Fruit fly (Drosophila melanogaster) whole organism, embryonic: ENCODE measurements around the gene axo.

Experiments used
- C15 ChIP-seq: fragments of 200-800 bp; sonication (Bioruptor generic); IDR thresholded peaks from 3 replicates; pipeline ENCODE4 v1.3.6; 2022; ENCODE audit warnings: missing biosample characterization, missing genetic modification characterization
- CG10274 ChIP-seq: fragments of 200-800 bp; sonication (Bioruptor generic); optimal IDR thresholded peaks from 3 replicates; lab custom pipeline; 2017; ENCODE audit warnings: missing biosample characterization, mild to moderate bottlenecking, missing genetic modification characterization
- CG12071 ChIP-seq: fragments of 200-800 bp; sonication (Bioruptor generic); optimal IDR thresholded peaks from 3 replicates; lab custom pipeline; 2018; ENCODE audit warnings: missing biosample characterization, mild to moderate bottlenecking, missing genetic modification characterization
- CG14050 ChIP-seq: fragments of 200-800 bp; sonication (Bioruptor generic); IDR thresholded peaks from 3 replicates; pipeline ENCODE4 v1.3.6; 2022; ENCODE audit warnings: missing biosample characterization, missing genetic modification characterization
- CG15269 ChIP-seq: fragments of 200-800 bp; sonication (Bioruptor generic); optimal IDR thresholded peaks from 2 replicates; lab custom pipeline; 2018; ENCODE audit warnings: missing biosample characterization, mild to moderate bottlenecking, missing genetic modification characterization, moderate library complexity
- CG16779 ChIP-seq: fragments of 200-800 bp; sonication (Bioruptor generic); IDR thresholded peaks from 2 replicates; pipeline ENCODE4 v1.3.6; 2022; ENCODE audit warnings: missing biosample characterization, missing genetic modification characterization
- CG18011 ChIP-seq: fragments of 200-800 bp; sonication (Bioruptor generic); optimal IDR thresholded peaks from 2 replicates; lab custom pipeline; 2017; ENCODE audit warnings: missing biosample characterization, missing genetic modification characterization, mild to moderate bottlenecking, moderate library complexity, missing genotype
- CG2120 ChIP-seq: fragments of 200-800 bp; sonication (Bioruptor generic); optimal IDR thresholded peaks from 3 replicates; lab custom pipeline; 2016; ENCODE audit warnings: missing biosample characterization, missing genetic modification characterization
- CG2712 ChIP-seq: fragments of 200-800 bp; optimal IDR thresholded peaks from 3 replicates; lab custom pipeline; 2019; ENCODE audit warnings: missing biosample characterization, mild to moderate bottlenecking, missing genetic modification characterization, moderate library complexity
- CG31441 ChIP-seq: fragments of 200-800 bp; sonication (Bioruptor generic); IDR thresholded peaks from 2 replicates; pipeline ENCODE4 v1.3.6; 2022; ENCODE audit warnings: missing biosample characterization, missing genetic modification characterization
- CG32532 ChIP-seq: fragments of 200-800 bp; sonication (Bioruptor generic); IDR thresholded peaks from 2 replicates; pipeline ENCODE4 v1.3.6; 2022; ENCODE audit warnings: missing biosample characterization, missing genetic modification characterization
- CG4404 ChIP-seq: fragments of 200-800 bp; sonication (Bioruptor generic); IDR thresholded peaks from 2 replicates; pipeline ENCODE4 v1.3.6; 2022; ENCODE audit warnings: missing biosample characterization, missing genetic modification characterization
- CG6175 ChIP-seq: fragments of 200-800 bp; sonication (Bioruptor generic); IDR thresholded peaks from 3 replicates; pipeline ENCODE4 v1.3.6; 2022; ENCODE audit warnings: missing biosample characterization, missing genetic modification characterization
- CG7839 ChIP-seq: fragments of 200-800 bp; sonication (Bioruptor generic); optimal IDR thresholded peaks from 3 replicates; lab custom pipeline; 2018; ENCODE audit warnings: missing biosample characterization, mild to moderate bottlenecking, missing genetic modification characterization, moderate library complexity
- CG7987 ChIP-seq: fragments of 200-800 bp; sonication (Bioruptor generic); optimal IDR thresholded peaks from 2 replicates; lab custom pipeline; 2018; ENCODE audit warnings: missing biosample characterization, mild to moderate bottlenecking, missing genetic modification characterization, moderate library complexity
- CG8388 ChIP-seq: fragments of 200-800 bp; sonication (Bioruptor generic); optimal IDR thresholded peaks from 2 replicates; lab custom pipeline; 2019; ENCODE audit warnings: missing biosample characterization, mild to moderate bottlenecking, missing genetic modification characterization, moderate library complexity
- CG9727 ChIP-seq: fragments of 200-800 bp; sonication (Bioruptor generic); optimal IDR thresholded peaks from 3 replicates; lab custom pipeline; 2017; ENCODE audit warnings: missing biosample characterization, mild to moderate bottlenecking, missing genetic modification characterization
- Chrac-16 ChIP-seq: fragments of 200-800 bp; sonication (Bioruptor generic); optimal IDR thresholded peaks from 3 replicates; lab custom pipeline; 2016; ENCODE audit warnings: missing biosample characterization, missing genetic modification characterization
- Deaf1 ChIP-seq: fragments of 200-800 bp; optimal IDR thresholded peaks from 3 replicates; lab custom pipeline; 2019; ENCODE audit warnings: missing biosample characterization, mild to moderate bottlenecking, missing genetic modification characterization, moderate library complexity
- Dll ChIP-seq: fragments of 200-800 bp; sonication (Bioruptor generic); IDR thresholded peaks from 4 replicates; pipeline ENCODE4 v1.3.6; 2022; ENCODE audit warnings: missing biosample characterization, missing genetic modification characterization; ENCODE audit not compliant: partially characterized antibody
- E2f2 ChIP-seq: fragments of 200-800 bp; sonication (Bioruptor generic); IDR thresholded peaks from 2 replicates; pipeline ENCODE4 v1.3.6; 2022; ENCODE audit warnings: missing biosample characterization, missing genetic modification characterization
- Fer3 ChIP-seq: fragments of 200-800 bp; sonication (Bioruptor generic); optimal IDR thresholded peaks from 2 replicates; lab custom pipeline; 2018; ENCODE audit warnings: missing biosample characterization, mild to moderate bottlenecking, missing genetic modification characterization, moderate library complexity
- HHEX ChIP-seq: fragments of 200-800 bp; sonication (Bioruptor generic); optimal IDR thresholded peaks from 3 replicates; lab custom pipeline; 2017; ENCODE audit warnings: missing biosample characterization, mild to moderate bottlenecking, missing genetic modification characterization, missing genetic modification reagents
- HLHmδ ChIP-seq: fragments of 200-800 bp; sonication (Bioruptor generic); optimal IDR thresholded peaks from 2 replicates; lab custom pipeline; 2018; ENCODE audit warnings: missing biosample characterization, mild to moderate bottlenecking, missing genetic modification characterization, moderate library complexity
- MBD-R2 ChIP-seq: fragments of 200-800 bp; sonication (Bioruptor generic); IDR thresholded peaks from 2 replicates; pipeline ENCODE4 v1.3.6; 2022; ENCODE audit warnings: missing biosample characterization, missing genetic modification characterization
- NC2β ChIP-seq: fragments of 200-800 bp; sonication (Bioruptor generic); optimal IDR thresholded peaks from 2 replicates; lab custom pipeline; 2016; ENCODE audit warnings: missing biosample characterization, missing genetic modification characterization
- NFAT ChIP-seq: fragments of 200-800 bp; sonication (Bioruptor generic); IDR thresholded peaks from 2 replicates; pipeline ENCODE4 v1.3.6; 2022; ENCODE audit warnings: missing biosample characterization, missing genetic modification characterization
- Nf-YC ChIP-seq: fragments of 200-800 bp; optimal IDR thresholded peaks from 3 replicates; lab custom pipeline; 2019; ENCODE audit warnings: missing biosample characterization, mild to moderate bottlenecking, missing genetic modification characterization, moderate library complexity
- Optix ChIP-seq: fragments of 200-800 bp; sonication (Bioruptor generic); IDR thresholded peaks from 3 replicates; pipeline ENCODE4 v1.3.6; 2022; ENCODE audit warnings: missing biosample characterization, missing genetic modification characterization
- Spps ChIP-seq: fragments of 200-800 bp; sonication (Bioruptor generic); optimal IDR thresholded peaks from 2 replicates; lab custom pipeline; 2018; ENCODE audit warnings: missing biosample characterization, mild to moderate bottlenecking, missing genetic modification characterization
- Taf1 ChIP-seq: fragments of 200-800 bp; sonication (Bioruptor generic); IDR thresholded peaks from 2 replicates; pipeline ENCODE4 v1.3.6; 2022; ENCODE audit warnings: missing biosample characterization, missing genetic modification characterization
- caup ChIP-seq: fragments of 200-800 bp; sonication (Bioruptor generic); optimal IDR thresholded peaks from 3 replicates; lab custom pipeline; 2017; ENCODE audit warnings: missing biosample characterization, mild to moderate bottlenecking, missing genetic modification characterization, moderate library complexity; ENCODE audit not compliant: severe bottlenecking
- crp ChIP-seq, 2 experiments: fragments of 200-800 bp; sonication (Bioruptor generic); optimal IDR thresholded peaks; 2 replicates in 1 of 2; 3 replicates in 1 of 2; lab custom pipeline; 2017; ENCODE audit warnings: missing biosample characterization in 2 of 2, missing genetic modification characterization in 2 of 2, mild to moderate bottlenecking in 1 of 2, moderate library complexity in 1 of 2
- emc ChIP-seq: fragments of 200-800 bp; sonication (Bioruptor generic); optimal IDR thresholded peaks from 2 replicates; lab custom pipeline; 2016; ENCODE audit warnings: missing biosample characterization, missing genetic modification characterization
- esg ChIP-seq: fragments of 200-800 bp; sonication (Bioruptor generic); conservative IDR thresholded peaks from 2 replicates; pipeline ENCODE4 v1.3.6; 2022; ENCODE audit warnings: missing biosample characterization, missing genetic modification characterization
- hth ChIP-seq: fragments of >200 bp; optimal IDR thresholded peaks from 2 replicates; lab custom pipeline; 2017; ENCODE audit warnings: inconsistent platforms
- jumu ChIP-seq: fragments of 200-800 bp; sonication (Bioruptor generic); optimal IDR thresholded peaks from 3 replicates; lab custom pipeline; 2016; ENCODE audit warnings: missing biosample characterization, missing genetic modification characterization
- kni ChIP-seq: fragments of 200-800 bp; sonication (Bioruptor generic); optimal IDR thresholded peaks from 3 replicates; lab custom pipeline; 2017; ENCODE audit warnings: mild to moderate bottlenecking, missing biosample characterization, missing genetic modification reagents, missing genetic modification characterization
- onecut ChIP-seq: fragments of 200-800 bp; sonication (Bioruptor generic); IDR thresholded peaks from 2 replicates; pipeline ENCODE4 v1.3.6; 2022; ENCODE audit warnings: missing biosample characterization, missing genetic modification characterization
- org-1 ChIP-seq: fragments of 200-800 bp; sonication (Bioruptor generic); optimal IDR thresholded peaks from 2 replicates; lab custom pipeline; 2017; ENCODE audit warnings: missing biosample characterization, missing genetic modification characterization
- pb ChIP-seq: fragments of 200-800 bp; sonication (Bioruptor generic); optimal IDR thresholded peaks from 3 replicates; lab custom pipeline; 2016; ENCODE audit warnings: missing biosample characterization, missing genetic modification characterization
- ranshi ChIP-seq: fragments of 200-800 bp; sonication (Bioruptor generic); IDR thresholded peaks from 2 replicates; pipeline ENCODE4 v1.3.6; 2022; ENCODE audit warnings: missing biosample characterization, missing genetic modification characterization
- rib ChIP-seq: fragments of 200-800 bp; sonication (Bioruptor generic); IDR thresholded peaks from 2 replicates; pipeline ENCODE4 v1.3.6; 2022; ENCODE audit warnings: missing biosample characterization, missing genetic modification characterization
- salm ChIP-seq: fragments of 200-800 bp; sonication (Bioruptor generic); optimal IDR thresholded peaks from 2 replicates; lab custom pipeline; 2018; ENCODE audit warnings: missing biosample characterization, mild to moderate bottlenecking, missing genetic modification characterization
- schlank ChIP-seq: fragments of 200-800 bp; sonication (Bioruptor generic); optimal IDR thresholded peaks from 2 replicates; lab custom pipeline; 2018; ENCODE audit warnings: missing biosample characterization, mild to moderate bottlenecking, missing genetic modification characterization
- sens-2 ChIP-seq: fragments of 200-800 bp; sonication (Bioruptor generic); IDR thresholded peaks from 2 replicates; pipeline ENCODE4 v1.3.6; 2022; ENCODE audit warnings: missing biosample characterization, missing genetic modification characterization
- sqz ChIP-seq: fragments of 200-800 bp; sonication (Bioruptor generic); optimal IDR thresholded peaks from 3 replicates; lab custom pipeline; 2018; ENCODE audit warnings: missing biosample characterization, mild to moderate bottlenecking, missing genetic modification characterization
- tap ChIP-seq: fragments of 200-800 bp; optimal IDR thresholded peaks from 3 replicates; lab custom pipeline; 2019; ENCODE audit warnings: missing biosample characterization, mild to moderate bottlenecking, missing genetic modification characterization, moderate library complexity
- ttk ChIP-seq: fragments of 200-800 bp; sonication (Bioruptor generic); IDR thresholded peaks from 2 replicates; pipeline ENCODE4 v2.1.2; 2022; ENCODE audit warnings: missing biosample characterization, missing genetic modification characterization
- wek ChIP-seq: fragments of 200-800 bp; sonication (Bioruptor generic); optimal IDR thresholded peaks from 3 replicates; lab custom pipeline; 2018; ENCODE audit warnings: missing biosample characterization, mild to moderate bottlenecking, missing genetic modification characterization, moderate library complexity
- z ChIP-seq: fragments of 200-800 bp; sonication (Bioruptor generic); IDR thresholded peaks from 3 replicates; pipeline ENCODE4 v1.3.6; 2022; ENCODE audit warnings: missing biosample characterization, missing genetic modification characterization

axo gene

DNA sequence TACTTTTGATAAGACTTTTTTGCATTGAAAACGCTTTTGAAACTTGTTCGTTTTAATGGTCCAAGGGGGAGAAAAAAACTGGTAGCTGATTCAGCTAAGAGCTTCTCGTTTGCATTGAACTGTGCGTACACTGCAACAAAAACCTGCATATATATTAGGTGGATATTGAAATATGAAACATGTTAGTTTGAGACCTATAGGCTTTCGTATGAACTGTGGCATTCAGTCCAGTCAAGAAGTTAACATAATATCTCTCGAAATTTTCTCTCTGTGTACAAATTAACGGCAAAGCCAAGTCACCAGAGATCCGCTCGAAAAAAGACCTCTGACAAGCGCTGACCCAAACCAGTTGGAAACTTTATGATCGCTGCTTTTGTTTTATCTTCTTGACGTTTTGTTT lies 10.9 kb upstream of the axo start (continued):
- TF ChIP-seq CG4404 (0 out of 2 replicates have a peak, but pooled peaks have one; percentile 38), CG8388 (GFP tag; lab: Kevin White, UChicago) (peak; percentile 74), Deaf1 (tag; lab: Kevin White, UChicago) (peak; percentile 53), CG32532 (GFP tag; lab: Robert Waterston, UW) (peak; percentile 89), HHEX (GFP tag; lab: Kevin White, UChicago) (peak; percentile 83), CG18011 (GFP tag; lab: Kevin White, UChicago) (peak; percentile 50), Chrac-16 (peak; percentile 73), Dll (GFP tag; lab: Robert Waterston, UW) (no peak), kni (peak; percentile 6), schlank (tag; lab: Kevin White, UChicago) (peak; percentile 4), ttk (peak; percentile 79), ranshi (peak; percentile 88), CG10274 (GFP tag; lab: Kevin White, UChicago) (peak; percentile 63), jumu (peak; percentile 65), crp (GFP tag; optimal IDR thresholded peaks at IDR 0.05; lab: Kevin White, UChicago) (peak in 1 of 2 experiments; percentile 19), wek (GFP tag; lab: Kevin White, UChicago) (peak; percentile 53), Optix (peak; percentile 84), E2f2 (GFP tag; lab: Robert Waterston, UW) (peak; percentile 57; the same call in 1 of the 2 replicates), CG12071 (peak; percentile 90), Nf-YC (peak; percentile 52), CG15269 (peak; percentile 90), NC2β (GFP tag; lab: Kevin White, UChicago) (peak; percentile 72), NFAT (GFP tag; lab: Robert Waterston, UW) (peak; percentile 88), CG2712 (tag; lab: Kevin White, UChicago) (peak; percentile 76), tap (peak; percentile 76), CG9727 (GFP tag; lab: Kevin White, UChicago) (peak; percentile 61), onecut (GFP tag; lab: Robert Waterston, UW) (peak; percentile 83), CG14050 (GFP tag; lab: Robert Waterston, UW) (peak; percentile 81), caup (GFP tag; lab: Kevin White, UChicago) (peak; percentile 83), CG6175 (GFP tag; lab: Robert Waterston, UW) (peak; percentile 75; the same call in 1 of the 3 replicates), CG2120 (GFP tag; lab: Kevin White, UChicago) (peak; percentile 83), emc (peak; percentile 41), Fer3 (tag; lab: Kevin White, UChicago) (peak; percentile 87), C15 (GFP tag; lab: Robert Waterston, UW) (peak; percentile 80), pb (GFP tag; lab: Kevin White, UChicago) (peak; percentile 59), Spps (peak; percentile 52), org-1 (GFP tag; lab: Kevin White, UChicago) (peak; percentile 62), CG7987 (GFP tag; lab: Kevin White, UChicago) (peak; percentile 64), Taf1 (0 out of 2 replicates have a peak, but pooled peaks have one; percentile 43), MBD-R2 (peak; percentile 71), z (GFP tag; lab: Robert Waterston, UW) (peak; percentile 37; the same call in 1 of the 3 replicates), CG31441 (GFP tag; lab: Robert Waterston, UW) (peak; percentile 76), CG7839 (tag; lab: Kevin White, UChicago) (peak; percentile 88), hth (no peak), HLHmδ (GFP tag; lab: Kevin White, UChicago) (no peak), esg (GFP tag; lab: Robert Waterston, UW) (peak; percentile 77), rib (0 out of 2 replicates have a peak, but pooled peaks have one; percentile 20), salm (tag; lab: Kevin White, UChicago) (peak; percentile 50), CG16779 (GFP tag; lab: Robert Waterston, UW) (peak; percentile 69), sens-2 (peak; percentile 74), sqz (peak; percentile 74)
